ENCODE assay signal across 2 worm cellular contexts in the genomic region with DNA sequence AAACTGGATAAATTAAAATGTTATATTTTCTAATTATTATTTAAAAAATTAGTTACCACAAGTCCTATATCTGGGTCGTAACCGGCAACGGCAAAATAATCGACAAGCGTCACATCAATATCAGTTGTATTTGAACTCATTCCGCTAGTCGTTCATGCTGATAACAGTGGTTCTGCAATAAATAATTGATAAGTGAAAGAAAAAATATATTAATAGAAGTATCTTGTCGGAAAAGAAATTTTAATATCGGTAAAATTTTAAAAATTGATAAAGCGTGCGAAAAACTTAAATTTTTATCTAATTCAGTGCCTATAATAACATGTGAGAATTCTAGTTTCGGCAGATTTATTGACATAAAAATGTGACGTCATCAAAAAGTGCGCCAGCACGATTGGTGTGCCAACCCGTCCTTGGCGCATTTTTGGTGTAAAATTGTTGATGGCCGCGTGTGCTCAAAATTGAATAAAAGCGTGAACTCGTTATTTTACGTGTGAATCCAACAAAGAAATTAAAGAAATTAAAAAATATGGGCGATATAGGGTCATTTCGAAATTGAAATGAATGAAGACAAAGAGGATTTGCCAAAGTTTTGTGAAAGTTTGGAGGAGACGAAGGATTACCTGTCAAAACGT.
TF ChIP-seq lines count a peak whose summit lies in the region.

Gene lst-6, minus strand, starts transcription at position 140 of the 632 bp plus-strand sequence.
Gene lst-5, plus strand, starts transcription at position 544 of the 632 bp plus-strand sequence.

TF ChIP-seq in whole organism, L1 larva, 84 proteins besides CTCF, POLR2A, EP300 and RAD21 (continued from another document and continues in another):
- TF ChIP-seq ceh-8 (GFP tag; optimal IDR thresholded peaks at IDR 0.05; lab: Kevin White, UChicago): peak; percentile 5
- peak; percentile 56 for TF ChIP-seq egl-13 (tag; optimal IDR thresholded peaks at IDR 0.05; lab: Kevin White, UChicago)
- peak; percentile 58 for TF ChIP-seq isw-1 (GFP tag; IDR thresholded peaks at IDR 0.05; lab: Robert Waterston, UW)
- no peak for TF ChIP-seq pqm-1 (tag; optimal IDR thresholded peaks at IDR 0.05; lab: Kevin White, UChicago)
- TF ChIP-seq nhr-47 (tag; optimal IDR thresholded peaks at IDR 0.05; lab: Kevin White, UChicago): peak; percentile 80
- peak; percentile 58 for TF ChIP-seq unc-86 (tag; optimal IDR thresholded peaks at IDR 0.05; lab: Kevin White, UChicago)
- no peak for TF ChIP-seq grh-1 (GFP tag; IDR thresholded peaks at IDR 0.05; lab: Robert Waterston, UW)
- peak; percentile 75 for TF ChIP-seq elt-2 (tag; optimal IDR thresholded peaks at IDR 0.05; lab: Kevin White, UChicago)
- no peak for TF ChIP-seq zag-1 (tag; optimal IDR thresholded peaks at IDR 0.05; lab: Kevin White, UChicago)
- no peak for TF ChIP-seq Y116A8C.19 (tag; optimal IDR thresholded peaks at IDR 0.05; lab: Kevin White, UChicago; ENCODE audit: borderline replicate concordance)
- no peak for TF ChIP-seq sptf-1 (tag; optimal IDR thresholded peaks at IDR 0.05; lab: Kevin White, UChicago)
- TF ChIP-seq pax-3 (tag; optimal IDR thresholded peaks at IDR 0.05; lab: Kevin White, UChicago): no peak
- peak; percentile 58 for TF ChIP-seq F16B12.6 (tag; optimal IDR thresholded peaks at IDR 0.05; lab: Kevin White, UChicago)
- TF ChIP-seq alr-1 (tag; optimal IDR thresholded peaks at IDR 0.05; lab: Kevin White, UChicago; ENCODE audit: borderline replicate concordance): no peak
- TF ChIP-seq hlh-4 (tag; optimal IDR thresholded peaks at IDR 0.05; lab: Kevin White, UChicago): no peak
- TF ChIP-seq mdl-1 (tag; optimal IDR thresholded peaks at IDR 0.05; lab: Kevin White, UChicago): peak in 1 of 2 experiments; percentile 42
- peak; percentile 33 for TF ChIP-seq unc-130 (tag; optimal IDR thresholded peaks at IDR 0.05; lab: Kevin White, UChicago)
- no peak for TF ChIP-seq fos-1 (tag; optimal IDR thresholded peaks at IDR 0.05; lab: Kevin White, UChicago)
- TF ChIP-seq mab-9 (GFP tag; IDR thresholded peaks at IDR 0.05; lab: Robert Waterston, UW): no peak
- TF ChIP-seq aha-1 (tag; optimal IDR thresholded peaks at IDR 0.05; lab: Kevin White, UChicago): no peak
- TF ChIP-seq ztf-4 (tag; optimal IDR thresholded peaks at IDR 0.05; lab: Kevin White, UChicago): no peak
- no peak for TF ChIP-seq nhr-84 (tag; optimal IDR thresholded peaks at IDR 0.05; lab: Kevin White, UChicago)
- peak; percentile 14 for TF ChIP-seq blmp-1 (tag; optimal IDR thresholded peaks at IDR 0.05; lab: Kevin White, UChicago)
- TF ChIP-seq fkh-10 (GFP tag; optimal IDR thresholded peaks at IDR 0.05; lab: Kevin White, UChicago): peak; percentile 47
- no peak for TF ChIP-seq elt-3 (tag; optimal IDR thresholded peaks at IDR 0.05; lab: Kevin White, UChicago)
- TF ChIP-seq nhr-12 (tag; optimal IDR thresholded peaks at IDR 0.05; lab: Kevin White, UChicago): no peak
- TF ChIP-seq efl-3 (GFP tag; optimal IDR thresholded peaks at IDR 0.05; lab: Kevin White, UChicago): no peak
- peak; percentile 50 for TF ChIP-seq skn-1 (tag; optimal IDR thresholded peaks at IDR 0.05; lab: Kevin White, UChicago)
- peak; percentile 80 to 85 for TF ChIP-seq lsy-2 (tag; optimal IDR thresholded peaks at IDR 0.05; lab: Kevin White, UChicago)
- TF ChIP-seq aly-2 (tag; optimal IDR thresholded peaks at IDR 0.05; lab: Kevin White, UChicago): no peak
- no peak for TF ChIP-seq mef-2 (tag; optimal IDR thresholded peaks at IDR 0.05; lab: Kevin White, UChicago)
- peak; percentile 84 for TF ChIP-seq nhr-71 (tag; optimal IDR thresholded peaks at IDR 0.05; lab: Kevin White, UChicago)
- peak; percentile 60 for TF ChIP-seq rnt-1 (tag; optimal IDR thresholded peaks at IDR 0.05; lab: Kevin White, UChicago)
- TF ChIP-seq nhr-90 (tag; optimal IDR thresholded peaks at IDR 0.05; lab: Kevin White, UChicago; ENCODE audit: poor library complexity): peak; percentile 10
- TF ChIP-seq ceh-82 (tag; optimal IDR thresholded peaks at IDR 0.05; lab: Kevin White, UChicago): peak; percentile 54 to 58 (median 56)
- TF ChIP-seq snpc-4 (tag; optimal IDR thresholded peaks at IDR 0.05; lab: Kevin White, UChicago): peak; percentile 56
- TF ChIP-seq C04F5.9 (tag; optimal IDR thresholded peaks at IDR 0.05; lab: Kevin White, UChicago): peak; percentile 53
- peak; percentile 44 for TF ChIP-seq lir-3 (tag; optimal IDR thresholded peaks at IDR 0.05; lab: Kevin White, UChicago; ENCODE audit: poor library complexity)
- TF ChIP-seq nhr-11 (tag; optimal IDR thresholded peaks at IDR 0.05; lab: Kevin White, UChicago): no peak
- TF ChIP-seq fkh-4 (tag; optimal IDR thresholded peaks at IDR 0.05; lab: Kevin White, UChicago; ENCODE audit: borderline replicate concordance): no peak
- TF ChIP-seq swsn-7 (tag; optimal IDR thresholded peaks at IDR 0.05; lab: Kevin White, UChicago): peak; percentile 74
- TF ChIP-seq lin-14 (GFP tag; optimal IDR thresholded peaks at IDR 0.05; lab: Kevin White, UChicago): peak; percentile 86
- no peak for TF ChIP-seq unc-98 (GFP tag; IDR thresholded peaks at IDR 0.05; lab: Robert Waterston, UW)
- peak; percentile 50 for TF ChIP-seq lin-15B (tag; optimal IDR thresholded peaks at IDR 0.05; lab: Kevin White, UChicago)
- TF ChIP-seq C16A3.4 (tag; optimal IDR thresholded peaks at IDR 0.05; lab: Kevin White, UChicago): peak; percentile 69
- no peak for TF ChIP-seq C34B4.2 (tag; optimal IDR thresholded peaks at IDR 0.05; lab: Kevin White, UChicago)
- TF ChIP-seq egl-27 (tag; optimal IDR thresholded peaks at IDR 0.05; lab: Kevin White, UChicago): no peak
- TF ChIP-seq unc-30 (tag; optimal IDR thresholded peaks at IDR 0.05; lab: Kevin White, UChicago): no peak
- peak; percentile 72 for TF ChIP-seq nhr-20 (tag; optimal IDR thresholded peaks at IDR 0.05; lab: Kevin White, UChicago)
- no peak for TF ChIP-seq hpl-2 (GFP tag; optimal IDR thresholded peaks at IDR 0.05; lab: Kevin White, UChicago)
- peak; percentile 70 for TF ChIP-seq dsc-1 (tag; optimal IDR thresholded peaks at IDR 0.05; lab: Kevin White, UChicago)
- no peak for TF ChIP-seq ets-5 (GFP tag; IDR thresholded peaks at IDR 0.05; lab: Robert Waterston, UW)
- TF ChIP-seq ces-1 (GFP tag; optimal IDR thresholded peaks at IDR 0.05; lab: Kevin White, UChicago): no peak
- peak; percentile 47 for TF ChIP-seq irx-1 (tag; optimal IDR thresholded peaks at IDR 0.05; lab: Kevin White, UChicago)
- TF ChIP-seq tbx-2 (tag; optimal IDR thresholded peaks at IDR 0.05; lab: Kevin White, UChicago): peak; percentile 68
- peak; percentile 62 for TF ChIP-seq ceh-88 (GFP tag; IDR thresholded peaks at IDR 0.05; lab: Robert Waterston, UW)
- TF ChIP-seq lin-39 (tag; optimal IDR thresholded peaks at IDR 0.05; lab: Kevin White, UChicago): peak; percentile 31
- no peak for TF ChIP-seq ama-1 (optimal IDR thresholded peaks at IDR 0.05; lab: Kevin White, UChicago)
- TF ChIP-seq sox-4 (tag; optimal IDR thresholded peaks at IDR 0.05; lab: Kevin White, UChicago): no peak
- peak; percentile 34 to 77 (median 73) for TF ChIP-seq dpl-1 (GFP tag; optimal IDR thresholded peaks at IDR 0.05; lab: Kevin White, UChicago)
- peak; percentile 40 for TF ChIP-seq jun-1 (tag; optimal IDR thresholded peaks at IDR 0.05; lab: Kevin White, UChicago)
- no peak for TF ChIP-seq pag-3 (tag; optimal IDR thresholded peaks at IDR 0.05; lab: Kevin White, UChicago; ENCODE audit: borderline replicate concordance, insufficient read depth)

TF ChIP-seq in whole organism, young adult, 124 proteins besides CTCF, POLR2A, EP300 and RAD21 (continued from another document):
- no peak for TF ChIP-seq madf-10 (tag; optimal IDR thresholded peaks at IDR 0.05; lab: Kevin White, UChicago)
- no peak for TF ChIP-seq F52B5.7 (tag; optimal IDR thresholded peaks at IDR 0.05; lab: Kevin White, UChicago)
- TF ChIP-seq lag-1 (GFP tag; IDR thresholded peaks at IDR 0.05; lab: Robert Waterston, UW): no peak
- TF ChIP-seq ztf-6 (GFP tag; IDR thresholded peaks at IDR 0.05; lab: Robert Waterston, UW): no peak
- no peak for TF ChIP-seq repo-1 (tag; optimal IDR thresholded peaks at IDR 0.05; lab: Kevin White, UChicago)
- no peak for TF ChIP-seq akir-1 (GFP tag; optimal IDR thresholded peaks at IDR 0.05; lab: Kevin White, UChicago)
- TF ChIP-seq B0261.1 (tag; optimal IDR thresholded peaks at IDR 0.05; lab: Kevin White, UChicago): no peak
- TF ChIP-seq ztf-3 (GFP tag; optimal IDR thresholded peaks at IDR 0.05; lab: Kevin White, UChicago): no peak
- TF ChIP-seq gei-17 (GFP tag; optimal IDR thresholded peaks at IDR 0.05; lab: Kevin White, UChicago): no peak
- 0 out of 2 replicates have a peak, but pooled peaks have one; percentile 33 for TF ChIP-seq dox-1 (GFP tag; IDR thresholded peaks at IDR 0.05; lab: Robert Waterston, UW)
- TF ChIP-seq T26A5.8 (tag; optimal IDR thresholded peaks at IDR 0.05; lab: Kevin White, UChicago): no peak
- TF ChIP-seq nfya-1 (tag; optimal IDR thresholded peaks at IDR 0.05; lab: Kevin White, UChicago; ENCODE audit: borderline replicate concordance, insufficient read depth): no peak
- no peak for TF ChIP-seq K12H6.12 (tag; optimal IDR thresholded peaks at IDR 0.05; lab: Kevin White, UChicago)
- no peak for TF ChIP-seq ceh-27 (GFP tag; optimal IDR thresholded peaks at IDR 0.05; lab: Kevin White, UChicago)
- TF ChIP-seq mel-28 (tag; optimal IDR thresholded peaks at IDR 0.05; lab: Kevin White, UChicago; ENCODE audit: borderline replicate concordance): no peak
- TF ChIP-seq F10E7.11 (tag; optimal IDR thresholded peaks at IDR 0.05; lab: Kevin White, UChicago): no peak
- TF ChIP-seq aptf-2 (GFP tag; conservative IDR thresholded peaks at IDR 0.05; lab: Robert Waterston, UW): no peak
- TF ChIP-seq lsl-1 (GFP tag; optimal IDR thresholded peaks at IDR 0.05; lab: Kevin White, UChicago): no peak
- no peak for TF ChIP-seq Y79H2A.3 (GFP tag; conservative IDR thresholded peaks at IDR 0.05; lab: Robert Waterston, UW)
- TF ChIP-seq attf-5 (GFP tag; optimal IDR thresholded peaks at IDR 0.05; lab: Kevin White, UChicago): peak; percentile 56
- TF ChIP-seq hmg-1.2 (GFP tag; IDR thresholded peaks at IDR 0.05; lab: Robert Waterston, UW): peak; percentile 25; the same call in 1 of the 2 replicates
- TF ChIP-seq nhr-120 (GFP tag; IDR thresholded peaks at IDR 0.05; lab: Robert Waterston, UW): no peak
- peak in 1 of 2 experiments; percentile 23 for TF ChIP-seq let-607 (tag; optimal IDR thresholded peaks at IDR 0.05; lab: Kevin White, UChicago)
- no peak for TF ChIP-seq F22D6.2 (tag; optimal IDR thresholded peaks at IDR 0.05; lab: Kevin White, UChicago)
- TF ChIP-seq die-1 (tag; optimal IDR thresholded peaks at IDR 0.05; lab: Kevin White, UChicago): no peak
- TF ChIP-seq him-1 (tag; optimal IDR thresholded peaks at IDR 0.05; lab: Kevin White, UChicago): no peak
- TF ChIP-seq tbp1 (GFP tag; optimal IDR thresholded peaks at IDR 0.05; lab: Kevin White, UChicago): no peak
- no peak for TF ChIP-seq dpl-1 (GFP tag; optimal IDR thresholded peaks at IDR 0.05; lab: Kevin White, UChicago)
- peak; percentile 41 for TF ChIP-seq lin-40 (tag; optimal IDR thresholded peaks at IDR 0.05; lab: Kevin White, UChicago)
- TF ChIP-seq nhr-27 (tag; optimal IDR thresholded peaks at IDR 0.05; lab: Kevin White, UChicago): no peak
- TF ChIP-seq snpc-4 (GFP tag; optimal IDR thresholded peaks at IDR 0.05; lab: Kevin White, UChicago): no peak
- peak in 2 of 4 experiments; percentile 10 to 46 for TF ChIP-seq snpc-4 (tag; optimal IDR thresholded peaks at IDR 0.05; lab: Kevin White, UChicago)
- peak; percentile 49; the same call in 1 of the 2 replicates for TF ChIP-seq attf-3 (GFP tag; conservative IDR thresholded peaks at IDR 0.05; lab: Robert Waterston, UW)
- no peak for TF ChIP-seq K11D2.4 (GFP tag; IDR thresholded peaks at IDR 0.05; lab: Robert Waterston, UW)
- no peak for TF ChIP-seq zfh-2 (GFP tag; conservative IDR thresholded peaks at IDR 0.05; lab: Robert Waterston, UW)
- TF ChIP-seq aptf-3 (GFP tag; IDR thresholded peaks at IDR 0.05; lab: Robert Waterston, UW): no peak
- TF ChIP-seq rcor-1 (GFP tag; IDR thresholded peaks at IDR 0.05; lab: Robert Waterston, UW): no peak
- no peak for TF ChIP-seq egl-18 (GFP tag; IDR thresholded peaks at IDR 0.05; lab: Robert Waterston, UW)
- TF ChIP-seq Y56A3A.18 (GFP tag; IDR thresholded peaks at IDR 0.05; lab: Robert Waterston, UW): no peak
- TF ChIP-seq F57C9.4 (tag; optimal IDR thresholded peaks at IDR 0.05; lab: Kevin White, UChicago): no peak
